Worm (Caenorhabditis elegans) whole organism, L1 larva: ENCODE measurements around the gene phf-31.

Experiments used
- C16A3.4 ChIP-seq: fragments of 150-350 bp; optimal IDR thresholded peaks from 2 replicates; lab custom pipeline; 2014; ENCODE audit warnings: missing biosample characterization, missing genetic modification characterization
- C34B4.2 ChIP-seq: sonication (generic microtip); optimal IDR thresholded peaks from 2 replicates; lab custom pipeline; 2017; ENCODE audit warnings: mild to moderate bottlenecking, missing genetic modification characterization, missing compliant biosample characterization
- Y116A8C.19 ChIP-seq: sonication (generic microtip); optimal IDR thresholded peaks from 2 replicates; lab custom pipeline; 2016; ENCODE audit warnings: missing compliant biosample characterization, missing genetic modification characterization, borderline replicate concordance
- alr-1 ChIP-seq: fragments of 200-800 bp; sonication (Bioruptor generic); optimal IDR thresholded peaks from 2 replicates; lab custom pipeline; 2018; ENCODE audit warnings: borderline replicate concordance, mild to moderate bottlenecking, missing genetic modification characterization, missing compliant biosample characterization
- ama-1 ChIP-seq: fragments of 150-350 bp; optimal IDR thresholded peaks from 2 replicates; lab custom pipeline; 2014
- ceh-63 ChIP-seq: fragments of 200-800 bp; sonication (Bioruptor generic); optimal IDR thresholded peaks from 2 replicates; lab custom pipeline; 2018; ENCODE audit warnings: mild to moderate bottlenecking, missing genetic modification characterization, missing compliant biosample characterization
- ceh-8 ChIP-seq: fragments of 200-800 bp; sonication (Bioruptor generic); optimal IDR thresholded peaks from 2 replicates; lab custom pipeline; 2018; ENCODE audit warnings: mild to moderate bottlenecking, missing genetic modification characterization, moderate library complexity, missing compliant biosample characterization
- ceh-88 ChIP-seq: fragments of 200-800 bp; sonication (Bioruptor generic); IDR thresholded peaks from 2 replicates; pipeline ENCODE4 v1.3.6; 2022; ENCODE audit warnings: missing genetic modification characterization, missing compliant biosample characterization
- ces-1 ChIP-seq: fragments of 150-350 bp; optimal IDR thresholded peaks from 2 replicates; lab custom pipeline; 2014; ENCODE audit warnings: missing biosample characterization, missing genetic modification reagents, missing genetic modification characterization
- dsc-1 ChIP-seq: sonication (generic microtip); optimal IDR thresholded peaks from 2 replicates; lab custom pipeline; 2016; ENCODE audit warnings: mild to moderate bottlenecking, missing genetic modification characterization, missing compliant biosample characterization
- efl-1 ChIP-seq, 4 experiments: fragments of 150-350 bp; optimal IDR thresholded peaks in 3 of 4; peaks in 1 of 4; 1 replicate in 1 of 4; 2 replicates in 3 of 4; lab custom pipeline; 2014; ENCODE audit warnings: missing biosample characterization in 2 of 4, missing genetic modification characterization in 2 of 4, missing genetic modification reagents in 2 of 4
- efl-3 ChIP-seq: fragments of 200-800 bp; sonication (Bioruptor generic); optimal IDR thresholded peaks from 2 replicates; lab custom pipeline; 2018; ENCODE audit warnings: mild to moderate bottlenecking, missing genetic modification characterization, missing compliant biosample characterization
- elt-2 ChIP-seq: sonication (generic microtip); optimal IDR thresholded peaks from 2 replicates; lab custom pipeline; 2016; ENCODE audit warnings: missing genetic modification characterization, mild to moderate bottlenecking, inconsistent platforms, missing compliant biosample characterization, missing genetic modification reagents
- elt-3 ChIP-seq, 6 experiments: fragments of 150-350 bp in 1 of 6; sonication (generic microtip); optimal IDR thresholded peaks; 2 replicates each; lab custom pipeline; 2017 to 2018; ENCODE audit warnings: missing biosample characterization in 6 of 6, missing genetic modification characterization in 6 of 6, inconsistent platforms in 1 of 6
- fkh-8 ChIP-seq: sonication (generic microtip); optimal IDR thresholded peaks from 2 replicates; lab custom pipeline; 2016; ENCODE audit warnings: mild to moderate bottlenecking, missing genetic modification characterization, missing compliant biosample characterization
- fos-1 ChIP-seq: fragments of 150-350 bp; optimal IDR thresholded peaks from 2 replicates; lab custom pipeline; 2014; ENCODE audit warnings: missing biosample characterization, missing genetic modification characterization
- grh-1 ChIP-seq: fragments of 200-800 bp; sonication (Bioruptor generic); IDR thresholded peaks from 2 replicates; pipeline ENCODE4 v1.3.6; 2022; ENCODE audit warnings: missing genetic modification reagents, missing genetic modification characterization, missing compliant biosample characterization
- irx-1 ChIP-seq: sonication (generic microtip); optimal IDR thresholded peaks from 2 replicates; lab custom pipeline; 2016; ENCODE audit warnings: missing genetic modification characterization, missing compliant biosample characterization
- lin-14 ChIP-seq: fragments of 200-800 bp; sonication (Bioruptor generic); optimal IDR thresholded peaks from 2 replicates; lab custom pipeline; 2018; ENCODE audit warnings: mild to moderate bottlenecking, missing genetic modification characterization, moderate library complexity, missing compliant biosample characterization
- lin-39 ChIP-seq: fragments of 150-350 bp; optimal IDR thresholded peaks from 2 replicates; lab custom pipeline; 2014; ENCODE audit warnings: missing biosample characterization, missing genetic modification reagents, missing genetic modification characterization
- mab-9 ChIP-seq: fragments of 200-800 bp; sonication (Bioruptor generic); IDR thresholded peaks from 2 replicates; pipeline ENCODE4 v1.3.6; 2022; ENCODE audit warnings: missing genetic modification reagents, missing genetic modification characterization, missing compliant biosample characterization
- mdl-1 ChIP-seq, 2 experiments: fragments of 150-350 bp; optimal IDR thresholded peaks; 2 replicates each; lab custom pipeline; 2014 to 2017; ENCODE audit warnings: missing biosample characterization in 2 of 2, missing genetic modification characterization in 2 of 2, inconsistent platforms in 1 of 2
- mef-2 ChIP-seq: fragments of 150-350 bp; optimal IDR thresholded peaks from 2 replicates; lab custom pipeline; 2014; ENCODE audit warnings: missing biosample characterization, missing genetic modification characterization
- nhr-11 ChIP-seq: fragments of 150-350 bp; optimal IDR thresholded peaks from 2 replicates; lab custom pipeline; 2014; ENCODE audit warnings: missing biosample characterization, missing genetic modification characterization
- nhr-19 ChIP-seq: fragments of 200-800 bp; sonication (Bioruptor generic); conservative IDR thresholded peaks from 2 replicates; pipeline ENCODE4 v1.3.6; 2022; ENCODE audit warnings: missing genetic modification characterization, missing compliant biosample characterization
- nhr-20 ChIP-seq: sonication (generic microtip); optimal IDR thresholded peaks from 2 replicates; lab custom pipeline; 2016; ENCODE audit warnings: mild to moderate bottlenecking, missing genetic modification characterization, missing compliant biosample characterization
- nhr-237 ChIP-seq: fragments of 150-350 bp; optimal IDR thresholded peaks from 2 replicates; lab custom pipeline; 2014; ENCODE audit warnings: missing biosample characterization, missing genetic modification characterization
- nhr-47 ChIP-seq: sonication (generic microtip); optimal IDR thresholded peaks from 2 replicates; lab custom pipeline; 2016; ENCODE audit warnings: mild to moderate bottlenecking, missing genetic modification characterization, moderate library complexity, missing compliant biosample characterization
- nhr-71 ChIP-seq: sonication (generic microtip); optimal IDR thresholded peaks from 2 replicates; lab custom pipeline; 2016; ENCODE audit warnings: mild to moderate bottlenecking, missing genetic modification characterization, moderate library complexity, missing compliant biosample characterization
- nhr-76 ChIP-seq: sonication (generic microtip); optimal IDR thresholded peaks from 2 replicates; lab custom pipeline; 2017; ENCODE audit warnings: missing biosample characterization, missing genetic modification characterization
- nhr-85 ChIP-seq: sonication (generic microtip); peaks from one replicate; lab custom pipeline; 2016; ENCODE audit warnings: missing genetic modification characterization, inconsistent platforms, missing compliant biosample characterization
- pax-3 ChIP-seq: fragments of 200-800 bp; sonication (Bioruptor generic); optimal IDR thresholded peaks from 2 replicates; lab custom pipeline; 2018; ENCODE audit warnings: mild to moderate bottlenecking, missing genetic modification characterization, moderate library complexity, missing compliant biosample characterization
- rnt-1 ChIP-seq: sonication (generic microtip); optimal IDR thresholded peaks from 2 replicates; lab custom pipeline; 2016; ENCODE audit warnings: mild to moderate bottlenecking, missing genetic modification characterization, moderate library complexity, missing compliant biosample characterization
- snu-23 ChIP-seq: sonication (generic microtip); optimal IDR thresholded peaks from 2 replicates; lab custom pipeline; 2016; ENCODE audit warnings: missing genetic modification characterization, missing compliant biosample characterization
- sup-37 ChIP-seq: fragments of 200-800 bp; sonication (Bioruptor generic); optimal IDR thresholded peaks from 2 replicates; lab custom pipeline; 2018; ENCODE audit warnings: mild to moderate bottlenecking, missing genetic modification characterization, missing compliant biosample characterization
- swsn-7 ChIP-seq: sonication (generic microtip); optimal IDR thresholded peaks from 2 replicates; lab custom pipeline; 2016; ENCODE audit warnings: missing genetic modification characterization, missing compliant biosample characterization
- tbx-2 ChIP-seq: sonication (generic microtip); optimal IDR thresholded peaks from 2 replicates; lab custom pipeline; 2016; ENCODE audit warnings: missing genetic modification characterization, missing compliant biosample characterization
- unc-30 ChIP-seq: sonication (generic microtip); optimal IDR thresholded peaks from 2 replicates; lab custom pipeline; 2017; ENCODE audit warnings: missing biosample characterization, missing genetic modification characterization
- unc-62 ChIP-seq: fragments of 150-350 bp; optimal IDR thresholded peaks from 2 replicates; lab custom pipeline; 2014; ENCODE audit warnings: missing biosample characterization, missing genetic modification reagents, missing genetic modification characterization
- ztf-4 ChIP-seq: fragments of 150-350 bp; optimal IDR thresholded peaks from 2 replicates; lab custom pipeline; 2014; ENCODE audit warnings: missing biosample characterization, missing genetic modification characterization

The phf-31 gene

DNA sequence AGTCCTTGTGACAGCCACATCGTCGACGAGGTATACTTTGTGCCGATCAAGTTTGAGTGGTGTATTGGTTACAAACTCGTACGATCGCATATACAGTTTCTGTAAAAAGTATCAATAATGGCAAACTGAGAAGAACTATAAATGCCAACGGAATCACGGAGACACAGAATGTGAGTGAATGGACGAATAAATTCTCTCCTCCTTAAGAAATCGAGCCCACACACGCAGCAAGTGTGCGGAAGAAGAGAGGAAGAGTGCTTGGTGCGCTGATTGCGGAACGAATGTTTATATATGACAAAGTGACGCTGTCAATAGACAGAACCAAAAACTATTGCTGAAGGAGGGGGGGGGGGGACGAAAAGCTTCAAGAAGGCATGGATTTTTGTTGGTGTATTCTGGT lies 30.0 kb downstream of the phf-31 start, which contains the start of gene rhgf-1:
rhgf-1 (minus strand) TSS at position 101 of the 400 bp plus-strand sequence.
- TF ChIP-seq ceh-8 (GFP tag; lab: Kevin White, UChicago) (no peak), mef-2 (tag; lab: Kevin White, UChicago) (no peak)

DNA sequence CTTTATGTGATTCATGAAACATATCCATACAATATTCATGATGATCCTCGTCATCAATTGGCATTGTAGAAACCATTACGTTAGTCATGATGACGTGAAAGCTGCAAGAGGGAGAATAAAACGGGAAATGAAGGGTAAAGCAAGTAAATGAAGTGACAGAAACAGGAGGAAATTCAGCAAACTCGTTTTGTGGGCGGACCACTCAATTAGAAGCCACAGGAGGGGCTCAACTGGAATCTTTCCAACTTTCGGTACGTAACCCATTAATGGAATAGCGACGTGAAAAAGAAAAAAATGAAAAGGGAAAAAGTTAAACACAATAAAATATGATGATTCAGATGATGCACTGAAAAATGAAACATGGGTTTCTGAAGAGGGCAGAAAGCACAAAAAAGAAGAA lies 35.2 kb downstream of the phf-31 start, which contains the start of gene T01C1.4:
T01C1.4 (minus strand) TSS at position 101 of the 400 bp plus-strand sequence.
- no peak for TF ChIP-seq efl-1 (optimal IDR thresholded peaks at IDR 0.05; lab: Kevin White, UChicago)
- TF ChIP-seq efl-1 (GFP tag; optimal IDR thresholded peaks at IDR 0.05 in 1 of 2; lab: Kevin White, UChicago): peak in 1 of 2 experiments; percentile 42
- TF ChIP-seq ces-1 (GFP tag; lab: Kevin White, UChicago): no peak
- TF ChIP-seq lin-14 (GFP tag; lab: Kevin White, UChicago): peak; percentile 41
- TF ChIP-seq lin-39 (tag; lab: Kevin White, UChicago): no peak
- TF ChIP-seq ceh-88: no peak
- TF ChIP-seq elt-2: no peak

DNA sequence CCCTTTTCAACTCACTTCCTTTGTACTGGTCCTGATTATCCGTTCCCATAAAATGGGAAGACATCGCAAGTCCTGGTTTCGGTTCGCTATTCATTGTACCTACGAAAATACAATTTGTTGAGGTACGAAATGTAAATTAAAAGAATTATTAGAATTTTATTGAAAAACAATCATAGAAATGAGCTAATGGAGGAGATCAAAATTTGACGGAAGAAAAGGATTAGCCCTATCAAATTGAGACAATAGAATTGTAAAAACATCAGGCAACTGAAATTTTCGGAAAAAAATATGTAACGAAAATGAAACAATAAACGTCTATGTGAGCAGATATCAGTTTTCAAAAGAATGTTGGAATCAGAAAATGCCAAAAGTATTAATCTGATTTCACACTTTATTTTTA lies 40.2 kb downstream of the phf-31 start, which contains the start of gene mbr-1:
mbr-1 (minus strand) TSS at position 101 of the 400 bp plus-strand sequence.
- TF ChIP-seq alr-1: no peak
- no peak for TF ChIP-seq unc-30 (tag; lab: Kevin White, UChicago)
- TF ChIP-seq elt-2: no peak
- no peak for TF ChIP-seq dsc-1 (tag; lab: Kevin White, UChicago)
- no peak for TF ChIP-seq fos-1 (tag; lab: Kevin White, UChicago)
- no peak for TF ChIP-seq fkh-8
- TF ChIP-seq C34B4.2 (tag; lab: Kevin White, UChicago): no peak
- TF ChIP-seq mab-9 (GFP tag; lab: Robert Waterston, UW): no peak
- TF ChIP-seq irx-1: no peak
- no peak for TF ChIP-seq nhr-11 (tag; lab: Kevin White, UChicago)
- no peak for TF ChIP-seq nhr-85 (tag; lab: Kevin White, UChicago)
- TF ChIP-seq sup-37: no peak
- no peak for TF ChIP-seq nhr-237
- no peak for TF ChIP-seq elt-3 (tag; optimal IDR thresholded peaks at IDR 0.05; lab: Kevin White, UChicago)
- TF ChIP-seq lin-14 (GFP tag; lab: Kevin White, UChicago): no peak
- TF ChIP-seq mdl-1 (tag; optimal IDR thresholded peaks at IDR 0.05; lab: Kevin White, UChicago): no peak
- TF ChIP-seq grh-1 (GFP tag; lab: Robert Waterston, UW): no peak

DNA sequence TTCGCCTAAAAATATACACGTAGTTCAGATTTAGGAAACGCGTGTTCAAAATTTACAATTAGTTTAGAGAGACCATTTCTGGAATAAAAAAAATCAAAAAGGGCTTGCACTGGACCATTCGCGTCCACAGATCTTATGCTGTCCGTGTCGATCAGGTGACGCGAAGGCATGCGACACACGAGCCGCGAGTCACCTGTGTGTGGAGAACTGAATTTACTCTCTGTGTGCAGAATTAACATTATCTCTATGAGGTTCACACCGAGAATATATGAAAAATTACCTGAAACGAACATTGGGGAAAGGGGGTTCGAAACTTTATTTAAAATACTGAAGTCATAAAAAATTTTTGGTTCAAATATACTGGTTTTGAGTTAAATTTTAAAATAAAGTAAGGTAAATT lies 45.9 kb downstream of the phf-31 start:
- TF ChIP-seq swsn-7 (tag; lab: Kevin White, UChicago) (no peak), nhr-237 (no peak), ces-1 (GFP tag; lab: Kevin White, UChicago) (no peak), ceh-8 (GFP tag; lab: Kevin White, UChicago) (no peak), pax-3 (tag; lab: Kevin White, UChicago) (no peak), elt-2 (no peak), unc-30 (tag; lab: Kevin White, UChicago) (no peak), unc-62 (GFP tag; lab: Kevin White, UChicago) (no peak), C16A3.4 (tag; lab: Kevin White, UChicago) (no peak), ztf-4 (tag; lab: Kevin White, UChicago) (no peak), nhr-11 (tag; lab: Kevin White, UChicago) (no peak), C34B4.2 (tag; lab: Kevin White, UChicago) (no peak), ama-1 (lab: Kevin White, UChicago) (no peak), nhr-76 (tag; lab: Kevin White, UChicago) (no peak), efl-3 (GFP tag; lab: Kevin White, UChicago) (no peak)

ce11 chrX:10731837-10732236 lies 50.0 kb downstream of the phf-31 start:
- no peak for TF ChIP-seq rnt-1 (tag; lab: Kevin White, UChicago)
- TF ChIP-seq ceh-63: no peak
- TF ChIP-seq ces-1 (GFP tag; lab: Kevin White, UChicago): no peak
- TF ChIP-seq grh-1 (GFP tag; lab: Robert Waterston, UW): no peak
- TF ChIP-seq nhr-20: peak; percentile 40
- peak; percentile 26 for TF ChIP-seq nhr-71 (tag; lab: Kevin White, UChicago)
- no peak for TF ChIP-seq dsc-1 (tag; lab: Kevin White, UChicago)
- no peak for TF ChIP-seq tbx-2 (tag; lab: Kevin White, UChicago)
- peak; percentile 32 for TF ChIP-seq nhr-47 (tag; lab: Kevin White, UChicago)
- peak; percentile 26 for TF ChIP-seq lin-14 (GFP tag; lab: Kevin White, UChicago)
- peak; percentile 0 for TF ChIP-seq swsn-7 (tag; lab: Kevin White, UChicago)
- TF ChIP-seq Y116A8C.19 (tag; lab: Kevin White, UChicago): no peak
- TF ChIP-seq efl-1 (optimal IDR thresholded peaks at IDR 0.05; lab: Kevin White, UChicago): no peak
- peak in 1 of 2 experiments; percentile 76 for TF ChIP-seq efl-1 (GFP tag; optimal IDR thresholded peaks at IDR 0.05 in 1 of 2; lab: Kevin White, UChicago)
- peak; percentile 14; the same call in 1 of the 2 replicates for TF ChIP-seq nhr-19 (GFP tag; lab: Robert Waterston, UW)
- TF ChIP-seq C16A3.4 (tag; lab: Kevin White, UChicago): peak; percentile 18
- TF ChIP-seq snu-23 (GFP tag; lab: Kevin White, UChicago): peak; percentile 46
